Worm (Caenorhabditis elegans): ENCODE measurements around the gene pen-2.

DNA sequence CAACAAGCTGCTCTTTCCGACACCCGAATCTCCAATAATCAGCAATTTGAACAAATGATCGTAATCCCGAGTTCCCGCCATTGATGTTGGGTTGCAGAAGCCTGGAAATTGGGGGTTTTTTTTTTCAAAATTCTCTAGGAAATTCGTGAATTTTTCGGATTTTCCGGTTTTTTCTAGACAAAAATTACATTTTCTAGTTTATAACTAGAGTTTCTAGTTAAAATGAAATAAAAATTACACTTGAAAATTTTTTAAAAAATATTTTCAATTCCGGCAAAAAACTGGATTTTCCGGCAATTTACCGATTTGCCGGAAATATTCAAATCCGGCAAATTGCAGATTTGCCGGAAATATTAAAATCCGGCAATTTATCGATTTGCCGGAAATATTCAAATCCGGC lies 31.7 kb upstream of the pen-2 start, which contains the start of gene rab-35:
- TF ChIP-seq ztf-11 (tag; optimal IDR thresholded peaks at IDR 0.05) (no peak), egl-27 (tag; optimal IDR thresholded peaks at IDR 0.05) (no peak), ceh-16 (tag; optimal IDR thresholded peaks at IDR 0.05) (no peak), unc-55 (GFP tag; optimal IDR thresholded peaks at IDR 0.05) (no peak)

All from whole organism, L2 larva.